Fruit fly (Drosophila melanogaster): ENCODE data around the gene Hrb27C.

Hrb27C gene

DNA sequence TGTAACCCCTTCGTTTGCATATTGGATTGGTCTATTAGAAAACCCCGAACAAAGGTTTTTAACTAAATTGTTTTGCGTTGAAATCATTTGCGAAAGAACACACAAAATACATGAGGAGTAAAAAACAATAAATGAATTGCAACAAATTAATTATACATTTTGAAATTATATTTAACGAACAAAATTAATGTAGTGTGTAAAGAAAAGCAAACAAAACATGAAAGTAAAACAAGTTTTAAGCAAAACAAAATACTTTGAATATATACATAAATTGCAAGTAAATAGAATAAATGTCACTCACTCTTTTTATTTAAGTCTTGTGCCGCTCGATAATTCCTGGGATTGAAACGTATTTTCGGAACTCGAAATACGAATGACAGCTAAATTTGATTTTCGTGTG is 11.3 kb downstream of the Hrb27C start, which contains the start of gene CG43232:
Gene CG43232 (plus strand): TSS at position 301 of the 400 bp plus-strand sequence.
- TF ChIP-seq CG17801 (GFP tag; optimal IDR thresholded peaks at IDR 0.05; ENCODE audit: partially characterized antibody) = no peak

DNA sequence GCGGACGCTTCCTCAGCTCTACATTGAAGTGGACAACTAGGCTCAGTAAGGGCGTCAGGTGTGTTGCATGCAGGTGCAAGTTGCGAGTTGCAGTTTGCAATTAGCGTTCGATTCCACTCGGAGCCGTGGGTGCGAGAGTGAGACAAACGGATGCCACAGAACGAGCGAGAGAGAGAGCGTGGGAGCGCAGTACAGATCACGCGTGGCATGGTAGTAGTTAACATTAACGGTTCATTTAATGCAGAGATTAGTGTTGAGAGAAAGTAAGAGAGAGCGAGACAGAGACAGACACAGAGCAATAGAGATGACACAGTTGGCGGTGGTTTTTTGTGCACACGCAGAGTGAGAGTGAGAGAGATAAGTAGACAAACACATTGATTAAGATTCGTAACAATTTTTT is 19.2 kb downstream of the Hrb27C start:
- no peak for TF ChIP-seq CG17801 (GFP tag; optimal IDR thresholded peaks at IDR 0.05; ENCODE audit: partially characterized antibody)

DNA sequence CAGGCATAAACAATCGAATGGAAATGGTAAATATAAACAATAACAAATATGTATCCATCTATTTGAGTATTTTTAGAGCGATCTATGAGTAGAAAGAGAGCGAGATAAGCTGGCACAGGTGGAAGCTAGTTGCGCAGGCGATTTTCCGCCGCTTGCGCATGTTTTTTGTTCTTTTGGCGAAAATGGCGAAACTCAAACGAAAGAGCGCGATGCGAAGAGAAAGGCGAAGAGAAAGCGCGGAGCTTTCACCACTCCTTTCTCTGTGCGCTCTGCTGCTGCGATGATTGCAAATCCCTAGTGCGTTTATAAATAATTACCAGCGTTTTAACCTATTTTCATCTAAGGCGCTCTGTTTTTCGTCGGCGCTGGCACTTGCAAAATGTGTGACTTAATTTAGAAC is 21.2 kb downstream of the Hrb27C start:
- no peak for TF ChIP-seq CG17801 (GFP tag; optimal IDR thresholded peaks at IDR 0.05; ENCODE audit: partially characterized antibody)

DNA sequence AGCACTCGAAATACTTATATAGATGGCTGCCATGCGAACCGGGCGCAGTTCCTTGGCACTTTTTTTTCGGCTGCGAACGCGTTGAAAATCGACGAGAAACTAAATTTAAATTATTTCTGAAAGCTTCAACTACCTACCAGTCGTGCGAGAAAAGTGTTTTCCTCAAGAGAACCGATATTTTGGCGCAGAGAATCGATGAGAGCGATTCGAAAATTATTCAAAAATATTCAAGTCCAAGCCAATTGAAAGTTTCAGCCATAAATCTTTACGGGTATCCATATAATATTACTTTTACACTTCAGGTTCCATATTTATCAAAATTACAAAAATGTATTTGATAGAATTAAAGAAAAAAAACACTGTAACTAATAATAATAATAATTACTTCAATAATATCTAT is 22.2 kb downstream of the Hrb27C start, which contains the start of gene CG18304:
Gene CG18304 (minus strand): TSS at position 101 of the 400 bp plus-strand sequence.
- TF ChIP-seq CG17801 (GFP tag; optimal IDR thresholded peaks at IDR 0.05; ENCODE audit: partially characterized antibody) = no peak

DNA sequence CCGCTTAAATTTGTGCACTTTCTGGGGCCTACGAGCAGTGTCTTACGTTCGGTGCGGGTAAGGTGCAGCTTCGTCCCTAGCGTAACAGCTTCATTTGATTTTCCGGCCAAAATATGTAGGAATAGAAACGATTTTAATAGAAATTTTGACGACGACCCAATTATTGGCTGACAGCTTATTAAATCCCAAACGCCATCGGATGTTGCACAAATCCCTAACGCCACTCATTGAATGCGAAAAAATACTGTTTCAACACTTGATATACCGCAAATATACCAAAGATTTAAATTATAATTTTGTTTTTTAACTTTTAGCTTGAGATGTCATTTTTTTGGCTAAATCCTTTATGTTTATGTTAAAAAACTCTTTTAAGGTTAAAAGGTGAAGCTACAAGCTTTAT is 24.6 kb downstream of the Hrb27C start, which contains the start of gene Fgop2:
Gene Fgop2 (minus strand): TSS at position 202 of the 400 bp plus-strand sequence.
- peak; percentile 30 for TF ChIP-seq CG17801 (GFP tag; optimal IDR thresholded peaks at IDR 0.05; ENCODE audit: partially characterized antibody)

DNA sequence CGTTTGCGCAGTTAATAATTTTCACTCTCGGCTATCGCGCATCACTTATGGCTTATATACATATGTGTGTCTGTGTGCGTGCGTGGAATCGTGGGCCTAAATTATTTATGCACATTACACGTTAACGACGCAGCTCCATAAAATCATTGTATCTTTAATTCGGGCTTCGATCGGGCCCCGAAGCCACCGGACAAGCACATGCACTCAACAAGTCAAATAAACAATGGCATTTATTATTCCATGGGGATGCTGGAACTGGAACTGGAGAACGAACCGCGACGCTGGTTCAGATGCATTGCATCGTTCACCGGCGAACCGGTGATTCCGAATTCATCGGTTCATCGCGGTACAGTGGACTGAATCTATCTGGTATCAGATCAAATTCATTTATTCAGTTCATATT is 28.0 kb downstream of the Hrb27C start, which contains the start of gene ihog:
Gene ihog (minus strand): TSS at position 269 of the 403 bp plus-strand sequence.
- TF ChIP-seq CG17801 (GFP tag; optimal IDR thresholded peaks at IDR 0.05; ENCODE audit: partially characterized antibody) = no peak

DNA sequence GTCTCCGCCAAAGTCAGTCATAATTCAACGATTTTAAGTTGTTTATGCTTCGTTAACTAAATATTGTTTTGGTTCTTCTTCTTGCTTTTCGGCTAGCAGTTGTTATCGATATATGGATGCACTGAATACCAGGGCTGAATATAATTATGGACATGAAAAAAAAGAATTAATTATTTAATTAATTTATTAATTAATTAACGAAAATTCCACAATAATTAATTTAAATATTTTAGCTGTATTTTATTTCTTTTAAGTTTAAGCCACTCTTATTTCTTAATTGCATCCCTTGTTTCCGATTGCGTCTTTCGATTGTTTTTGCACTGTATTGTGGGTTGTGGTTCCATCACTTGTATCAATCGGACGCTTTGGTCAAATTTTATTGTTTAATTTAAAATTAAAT is 29.6 kb downstream of the Hrb27C start, which contains the start of the genes Gas41 and SA1:
Gene Gas41 (minus strand): TSS at position 112 of the 400 bp plus-strand sequence.
Gene SA1 (plus strand): TSS at position 326 of the 400 bp plus-strand sequence.
- TF ChIP-seq CG17801 (GFP tag; optimal IDR thresholded peaks at IDR 0.05; ENCODE audit: partially characterized antibody) = peak; percentile 18

DNA sequence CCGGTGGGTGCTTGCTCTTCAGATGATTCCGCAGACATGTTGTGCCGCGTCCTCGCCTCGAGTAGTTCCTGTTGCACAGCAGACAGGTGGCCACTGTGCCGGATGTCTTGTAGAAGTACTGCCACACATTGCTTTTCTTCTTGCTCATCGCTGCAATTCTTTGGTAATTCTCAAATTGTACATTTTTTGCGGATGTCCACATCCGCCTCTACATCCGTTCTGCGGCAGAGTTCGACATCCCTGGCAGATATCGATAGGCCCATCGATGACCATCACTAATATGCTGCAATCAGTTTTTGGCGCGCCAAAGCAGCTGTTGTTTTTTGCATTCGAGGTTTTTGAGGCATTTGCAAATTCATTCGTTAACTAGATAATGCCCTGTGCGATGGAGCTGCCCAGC is 36.2 kb downstream of the Hrb27C start, which contains the start of the genes CG13775 and CG3430:
Gene CG13775 (minus strand): TSS at position 226 of the 400 bp plus-strand sequence.
Gene CG3430 (plus strand): TSS at position 284 of the 400 bp plus-strand sequence.
- no peak for TF ChIP-seq CG17801 (GFP tag; optimal IDR thresholded peaks at IDR 0.05; ENCODE audit: partially characterized antibody)

DNA sequence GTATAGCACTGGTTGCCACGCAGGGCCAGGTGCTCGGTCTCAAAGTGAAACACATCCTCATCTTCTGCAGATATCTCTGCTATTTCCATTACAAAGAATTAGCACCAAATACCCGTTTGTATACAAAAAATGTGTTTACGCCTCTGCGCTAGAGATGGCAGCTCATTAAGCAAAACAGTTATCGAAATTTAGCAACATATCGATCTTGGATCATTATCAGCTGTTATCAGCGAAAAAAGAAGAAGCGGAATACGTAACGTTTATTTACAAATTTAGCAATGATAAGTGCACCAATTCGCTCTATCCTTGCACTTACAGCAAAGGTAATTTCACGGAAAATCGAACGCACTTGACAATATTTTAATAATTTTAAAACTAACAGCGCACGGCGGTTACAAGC is 39.7 kb downstream of the Hrb27C start, which contains the start of the genes Atac1 and Hmgcl:
Gene Atac1 (minus strand): TSS at position 164 of the 400 bp plus-strand sequence.
Gene Hmgcl (plus strand): TSS at position 213 of the 400 bp plus-strand sequence.
- no peak for TF ChIP-seq CG17801 (GFP tag; optimal IDR thresholded peaks at IDR 0.05; ENCODE audit: partially characterized antibody)

DNA sequence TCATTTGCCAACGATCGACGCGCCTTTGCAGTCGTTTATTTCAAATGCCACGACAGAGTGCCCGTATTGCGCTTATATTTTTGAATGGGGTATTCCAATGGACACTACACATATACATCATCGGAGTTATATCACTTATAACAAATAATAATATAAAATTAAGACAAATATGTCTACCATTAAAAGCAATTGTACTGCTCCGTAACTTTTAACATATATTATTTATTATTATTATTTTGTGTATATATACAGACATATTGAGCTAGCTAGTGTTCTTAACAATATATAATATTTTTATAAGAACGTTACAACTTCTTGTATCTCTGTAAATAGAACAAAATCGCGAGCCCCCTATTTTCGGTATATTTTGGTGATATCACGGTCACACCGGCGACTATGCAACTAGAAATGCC is 43.5 kb downstream of the Hrb27C start, which contains the start of the genes sip2 and Coprox:
Gene sip2 (minus strand): TSS at position 53 of the 413 bp plus-strand sequence.
Gene Coprox (plus strand): TSS at position 400 of the 413 bp plus-strand sequence.
- TF ChIP-seq CG17801 (GFP tag; optimal IDR thresholded peaks at IDR 0.05; ENCODE audit: partially characterized antibody) = peak; percentile 68

DNA sequence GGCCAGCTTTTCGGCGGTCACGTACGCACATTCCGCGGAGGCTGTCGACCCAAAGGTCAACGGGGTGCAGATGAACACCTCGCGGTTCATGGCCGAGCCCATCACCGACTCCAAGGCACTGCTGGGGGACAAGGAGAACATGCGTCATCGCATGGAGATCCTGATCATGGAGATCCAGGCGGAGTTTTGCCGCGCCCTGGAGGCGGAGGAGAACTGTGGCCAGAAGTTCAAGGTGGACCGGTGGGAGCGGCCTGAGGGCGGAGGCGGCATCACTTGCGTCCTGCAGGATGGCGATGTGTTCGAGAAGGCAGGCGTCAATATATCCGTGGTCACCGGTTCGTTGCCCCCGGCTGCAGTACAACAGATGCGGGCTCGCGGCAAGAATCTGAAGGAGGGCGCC is 44.1 kb downstream of the Hrb27C start:
- TF ChIP-seq CG17801 (GFP tag; optimal IDR thresholded peaks at IDR 0.05; ENCODE audit: partially characterized antibody) = no peak

DNA sequence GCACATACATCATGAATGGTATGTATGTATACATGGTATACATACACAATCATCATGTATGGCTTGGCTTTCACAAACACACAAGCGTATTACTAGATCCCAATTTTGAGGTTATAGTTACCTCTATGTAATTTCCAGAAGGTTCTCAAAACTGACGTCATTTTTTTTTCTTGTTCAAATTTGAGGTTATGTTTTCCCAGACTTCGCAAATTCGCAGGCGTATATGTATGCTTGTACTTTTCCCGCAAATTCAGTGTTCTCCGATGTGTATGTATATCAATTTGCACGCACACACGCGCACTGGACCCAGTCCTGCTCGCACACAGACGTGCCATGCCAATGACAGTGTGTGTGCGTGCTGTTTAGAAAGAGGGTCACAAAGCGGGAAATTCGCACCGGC is 45.8 kb downstream of the Hrb27C start:
- TF ChIP-seq CG17801 (GFP tag; optimal IDR thresholded peaks at IDR 0.05; ENCODE audit: partially characterized antibody) = no peak

DNA sequence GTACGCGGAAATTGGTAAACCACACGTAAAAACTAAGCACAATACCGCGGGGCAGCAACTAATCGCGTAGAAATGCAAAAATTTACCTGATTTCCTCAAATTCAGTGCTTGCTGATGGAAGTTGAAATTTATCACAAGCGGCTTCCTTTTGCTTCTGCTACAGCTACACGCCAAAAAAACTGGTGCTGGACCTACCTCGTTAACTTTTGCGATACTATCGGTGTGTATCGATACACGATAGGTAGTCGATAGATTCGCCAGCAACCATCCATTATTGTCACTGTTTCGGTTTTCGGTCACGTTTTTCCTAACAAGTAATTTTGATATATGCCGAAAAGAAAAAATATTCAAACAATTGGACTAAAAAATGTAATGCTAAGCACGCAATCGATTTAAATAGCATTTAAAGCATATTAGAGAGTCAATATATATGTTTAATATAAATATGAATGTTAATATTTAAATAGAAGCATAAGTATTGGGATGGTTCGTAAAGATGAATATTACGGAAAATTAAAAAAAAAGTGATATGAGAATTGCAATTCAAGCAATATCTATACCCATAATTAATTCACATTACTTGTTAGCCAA is 47.0 kb downstream of the Hrb27C start, which contains the start of gene Sumo:
Gene Sumo (minus strand): TSS at position 223 of the 591 bp plus-strand sequence.
- no peak for TF ChIP-seq CG17801 (GFP tag; optimal IDR thresholded peaks at IDR 0.05; ENCODE audit: partially characterized antibody)

DNA sequence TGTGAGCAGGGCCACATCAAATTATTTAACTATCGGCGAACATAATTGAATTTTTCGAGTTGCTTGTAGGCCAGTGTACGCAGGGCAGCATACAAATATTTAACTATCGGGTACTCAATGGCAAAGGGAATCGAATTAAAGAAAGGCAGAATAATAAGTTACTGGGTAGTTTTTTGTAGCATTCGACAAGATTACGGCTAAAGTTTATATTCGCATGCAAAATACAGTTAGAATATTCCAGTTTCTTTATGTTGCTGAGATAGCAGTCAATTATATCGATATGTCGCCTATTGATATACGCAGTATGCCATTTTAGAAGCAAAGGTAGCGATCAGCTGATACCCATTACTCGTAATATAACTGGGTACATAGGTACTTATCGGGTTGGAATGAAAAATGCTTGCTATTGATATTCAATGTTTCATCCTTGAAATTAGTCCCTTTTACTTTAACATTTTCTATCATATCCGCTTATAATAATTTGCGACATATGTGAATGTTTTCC is 47.6 kb downstream of the Hrb27C start:
- peak; percentile 1 for TF ChIP-seq CG17801 (GFP tag; optimal IDR thresholded peaks at IDR 0.05; ENCODE audit: partially characterized antibody)

DNA sequence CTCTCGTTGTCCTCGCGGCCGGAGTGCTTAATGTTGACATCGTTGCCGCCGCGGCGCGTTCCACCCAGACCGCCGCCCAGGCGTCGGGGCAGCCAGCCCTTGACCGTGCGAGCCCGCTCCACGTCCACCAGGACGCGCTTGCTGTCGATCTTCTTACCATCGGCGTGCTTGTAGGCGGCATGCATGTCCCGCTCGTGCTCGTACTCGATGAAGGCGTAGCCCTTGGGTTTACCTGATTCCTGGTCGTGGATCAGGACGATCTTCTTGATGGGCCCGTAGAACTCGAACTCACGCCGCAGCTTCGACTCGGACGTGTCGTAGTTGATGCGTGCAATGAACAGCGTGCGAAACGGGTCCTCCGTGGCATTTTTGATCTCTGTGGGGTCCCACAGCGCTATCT is 50.3 kb downstream of the Hrb27C start:
- no peak for TF ChIP-seq CG17801 (GFP tag; optimal IDR thresholded peaks at IDR 0.05; ENCODE audit: partially characterized antibody)

DNA sequence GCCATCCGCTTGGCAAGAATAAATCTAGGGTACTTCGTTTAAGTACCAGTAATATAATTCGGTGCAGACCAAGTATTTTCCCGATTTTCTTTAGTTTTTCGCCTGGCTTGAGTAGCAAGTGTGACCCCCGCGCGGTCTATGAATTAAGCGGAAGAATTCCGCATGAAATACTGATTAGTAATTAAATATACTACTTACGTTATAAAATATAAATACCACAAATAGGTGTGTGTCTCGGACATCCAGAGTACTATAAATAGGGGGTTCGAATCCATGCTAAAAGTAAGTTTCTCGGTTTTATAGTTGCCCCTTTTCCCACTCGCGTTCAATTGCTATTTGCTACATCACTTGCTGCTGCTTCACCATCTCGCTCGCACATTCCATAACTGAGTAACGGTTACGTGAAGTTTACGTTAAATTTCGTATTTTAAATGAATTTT is 51.1 kb downstream of the Hrb27C start, which contains the start of gene snRNP-U1-70K:
Gene snRNP-U1-70K (minus strand): TSS at position 141 of the 440 bp plus-strand sequence.
- TF ChIP-seq CG17801 (GFP tag; optimal IDR thresholded peaks at IDR 0.05; ENCODE audit: partially characterized antibody) = no peak

All from ovary, adult (tissue).